Worm (Caenorhabditis elegans) whole organism, L1 larva: ENCODE measurements around the gene T10F2.2.

ENCODE experiments used
- ces-1 ChIP-seq: fragments of 150-350 bp; optimal IDR thresholded peaks from 2 replicates; lab custom pipeline; 2014; ENCODE audit warnings: missing biosample characterization, missing genetic modification reagents, missing genetic modification characterization
- ztf-11 ChIP-seq, 2 experiments: sonication (generic microtip); optimal IDR thresholded peaks; 2 replicates each; lab custom pipeline; 2016 to 2017; ENCODE audit warnings: missing genetic modification characterization in 2 of 2, missing biosample characterization in 1 of 2, missing compliant biosample characterization in 1 of 2

DNA sequence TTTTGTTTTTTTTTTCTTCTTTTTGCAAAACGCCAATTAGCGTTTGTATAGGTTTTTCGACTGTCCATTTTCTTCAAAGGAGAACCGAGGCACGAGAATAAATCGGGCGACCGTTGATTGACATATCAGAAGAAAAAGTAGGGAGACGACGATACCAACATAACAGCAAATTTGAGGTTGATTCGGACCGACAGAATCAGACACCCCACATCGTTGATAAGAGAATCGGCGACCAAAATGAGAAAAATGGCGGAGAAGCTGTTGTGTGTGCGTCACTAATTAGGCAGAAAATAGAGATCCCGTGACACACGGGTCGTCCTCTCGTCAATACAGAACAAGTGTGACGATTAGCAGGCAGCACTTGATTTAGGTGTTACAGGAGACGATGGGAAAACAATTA, 23.2 kb downstream of the T10F2.2 start:
- TF ChIP-seq ztf-11 (tag; optimal IDR thresholded peaks at IDR 0.05; lab: Kevin White, UChicago) (no peak), ces-1 (GFP tag; lab: Kevin White, UChicago) (no peak)
